Worm (Caenorhabditis elegans) whole organism, midembryonic: ENCODE data around the gene ZK863.8.

Source experiments
- T22C8.4 ChIP-seq: fragments of 200-800 bp; sonication (Bioruptor generic); IDR thresholded peaks from 2 replicates; pipeline ENCODE4 v1.3.6; 2022; ENCODE audit warnings: missing genetic modification characterization, missing compliant biosample characterization
- cog-1 ChIP-seq: sonication (generic microtip); optimal IDR thresholded peaks from 2 replicates; lab custom pipeline; 2016; ENCODE audit warnings: missing genetic modification characterization, missing compliant biosample characterization
- flt-1 ChIP-seq: fragments of 200-800 bp; sonication (Bioruptor generic); IDR thresholded peaks from 2 replicates; pipeline ENCODE4 v1.3.6; 2022; ENCODE audit warnings: missing genetic modification characterization, missing compliant biosample characterization
- klf-2 ChIP-seq: fragments of 200-800 bp; sonication (Bioruptor generic); conservative IDR thresholded peaks from 2 replicates; pipeline ENCODE4 v1.3.6; 2022; ENCODE audit warnings: missing genetic modification reagents, missing genetic modification characterization, missing compliant biosample characterization
- med-1 ChIP-seq: sonication (generic microtip); optimal IDR thresholded peaks from 2 replicates; lab custom pipeline; 2017; ENCODE audit warnings: missing genetic modification characterization, mild to moderate bottlenecking, missing compliant biosample characterization, antibody characterized with exemption, missing genetic modification reagents; ENCODE audit not compliant: insufficient read depth
- ref-1 ChIP-seq: fragments of 200-800 bp; sonication (Bioruptor generic); conservative IDR thresholded peaks from 2 replicates; pipeline ENCODE4 v1.3.6; 2022; ENCODE audit warnings: missing genetic modification reagents, missing genetic modification characterization, missing compliant biosample characterization
- tab-1 ChIP-seq: fragments of 200-800 bp; sonication (Bioruptor generic); IDR thresholded peaks from 2 replicates; pipeline ENCODE4 v1.3.6; 2022; ENCODE audit warnings: missing genetic modification characterization, missing compliant biosample characterization
- ztf-23 ChIP-seq: fragments of 200-800 bp; sonication (Bioruptor generic); IDR thresholded peaks from 2 replicates; pipeline ENCODE4 v1.3.6; 2022; ENCODE audit warnings: missing genetic modification reagents, missing genetic modification characterization, missing compliant biosample characterization
- ztf-29 ChIP-seq: fragments of 200-800 bp; sonication (Bioruptor generic); IDR thresholded peaks from 2 replicates; pipeline ENCODE4 v1.3.6; 2022; ENCODE audit warnings: missing genetic modification reagents, missing genetic modification characterization, missing compliant biosample characterization

ZK863.8 gene

DNA sequence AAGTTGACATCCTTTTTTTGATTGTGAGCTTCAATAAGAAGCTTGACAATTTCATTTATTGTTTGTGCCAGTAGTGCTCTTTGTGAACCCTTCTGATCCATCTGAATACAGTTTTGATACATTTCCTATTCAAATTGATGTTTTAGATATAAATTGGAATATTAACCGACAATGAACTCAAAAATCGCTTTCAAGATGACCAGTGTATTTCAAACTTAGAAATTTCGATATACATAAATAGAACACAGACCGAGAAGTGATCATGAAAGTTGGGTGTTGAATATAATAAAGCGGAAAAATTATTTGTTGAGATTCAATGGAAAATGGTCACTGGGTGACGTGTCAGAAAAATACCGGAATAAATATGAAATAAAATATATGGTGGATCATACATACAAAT, 6.0 kb downstream of the ZK863.8 start, which contains the start of gene elpc-3:
elpc-3 (minus strand) TSS at position 101 of the 400 bp plus-strand sequence.
- TF ChIP-seq ref-1 (GFP tag; lab: Robert Waterston, UW), result no peak
- TF ChIP-seq ztf-29 (GFP tag; lab: Robert Waterston, UW), result no peak
- no peak for TF ChIP-seq klf-2 (GFP tag; lab: Robert Waterston, UW)
- TF ChIP-seq ztf-23 (GFP tag; lab: Robert Waterston, UW), result no peak
- no peak for TF ChIP-seq flt-1 (GFP tag; lab: Robert Waterston, UW)
- TF ChIP-seq med-1 (GFP tag; lab: Kevin White, UChicago), result no peak
- TF ChIP-seq cog-1, result no peak
- TF ChIP-seq tab-1, result no peak
- no peak for TF ChIP-seq T22C8.4 (GFP tag; lab: Robert Waterston, UW)

- TF ChIP-seq T22C8.4 (GFP tag; lab: Robert Waterston, UW) (no peak), med-1 (GFP tag; lab: Kevin White, UChicago) (no peak), klf-2 (GFP tag; lab: Robert Waterston, UW) (no peak), flt-1 (GFP tag; lab: Robert Waterston, UW) (no peak), ref-1 (GFP tag; lab: Robert Waterston, UW) (no peak), tab-1 (no peak), cog-1 (no peak), ztf-29 (GFP tag; lab: Robert Waterston, UW) (no peak), ztf-23 (GFP tag; lab: Robert Waterston, UW) (no peak)
These were observed 8.0 kb downstream of the ZK863.8 start, which contains the start of gene clec-224 for ce11 chrV:12179338-12179737. Gene clec-224, minus strand, starts transcription at chrV:12179438.

- no peak for TF ChIP-seq med-1 (GFP tag; lab: Kevin White, UChicago)
- TF ChIP-seq klf-2 (GFP tag; lab: Robert Waterston, UW), result no peak
- TF ChIP-seq ref-1 (GFP tag; lab: Robert Waterston, UW), result no peak
- TF ChIP-seq tab-1, result no peak
- TF ChIP-seq ztf-29 (GFP tag; lab: Robert Waterston, UW), result no peak
- TF ChIP-seq T22C8.4 (GFP tag; lab: Robert Waterston, UW), result no peak
- TF ChIP-seq ztf-23 (GFP tag; lab: Robert Waterston, UW), result no peak
- TF ChIP-seq flt-1 (GFP tag; lab: Robert Waterston, UW), result no peak
- no peak for TF ChIP-seq cog-1
These were observed 17.2 kb downstream of the ZK863.8 start, which contains the start of gene ZK863.1 for ce11 chrV:12170114-12170513. Gene ZK863.1, minus strand, starts transcription at chrV:12170214.

- TF ChIP-seq med-1 (GFP tag; lab: Kevin White, UChicago) (no peak), T22C8.4 (GFP tag; lab: Robert Waterston, UW) (no peak), cog-1 (no peak), klf-2 (GFP tag; lab: Robert Waterston, UW) (no peak), tab-1 (no peak), ztf-23 (GFP tag; lab: Robert Waterston, UW) (no peak), ref-1 (GFP tag; lab: Robert Waterston, UW) (no peak), ztf-29 (GFP tag; lab: Robert Waterston, UW) (no peak), flt-1 (GFP tag; lab: Robert Waterston, UW) (no peak)
These were observed 19.7 kb downstream of the ZK863.8 start, which contains the start of gene col-37 for ce11 chrV:12167653-12168052. Gene col-37, minus strand, starts transcription at chrV:12167753.

- no peak for TF ChIP-seq T22C8.4 (GFP tag; lab: Robert Waterston, UW)
- TF ChIP-seq flt-1 (GFP tag; lab: Robert Waterston, UW), result no peak
- TF ChIP-seq ztf-29 (GFP tag; lab: Robert Waterston, UW), result no peak
- TF ChIP-seq ztf-23 (GFP tag; lab: Robert Waterston, UW), result no peak
- no peak for TF ChIP-seq cog-1
- TF ChIP-seq tab-1, result no peak
- no peak for TF ChIP-seq ref-1 (GFP tag; lab: Robert Waterston, UW)
- no peak for TF ChIP-seq klf-2 (GFP tag; lab: Robert Waterston, UW)
- no peak for TF ChIP-seq med-1 (GFP tag; lab: Kevin White, UChicago)
These were observed 20.3 kb downstream of the ZK863.8 start for ce11 chrV:12167031-12167430.

DNA sequence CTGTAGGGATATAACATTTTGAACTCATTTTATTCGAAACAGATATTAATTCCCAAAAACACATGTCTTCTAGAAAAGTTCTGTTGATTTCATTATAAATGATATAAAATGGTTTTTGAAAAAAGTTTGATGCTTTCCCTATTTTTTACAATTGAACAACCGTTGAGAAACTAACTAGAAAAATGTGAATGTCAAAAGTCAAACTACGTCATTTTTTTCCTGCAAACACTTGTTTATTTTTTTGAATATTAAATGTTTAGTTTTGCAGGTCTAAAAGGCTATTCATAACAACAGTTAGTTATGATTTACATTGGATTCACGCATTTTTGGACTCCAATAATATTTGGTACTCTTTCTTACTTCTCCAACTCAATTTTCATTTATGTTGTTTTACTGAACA, 24.4 kb downstream of the ZK863.8 start, which contains the start of gene srj-4:
srj-4 (plus strand) TSS at position 301 of the 400 bp plus-strand sequence.
- TF ChIP-seq ztf-23 (GFP tag; lab: Robert Waterston, UW) (no peak), ref-1 (GFP tag; lab: Robert Waterston, UW) (no peak), T22C8.4 (GFP tag; lab: Robert Waterston, UW) (no peak), klf-2 (GFP tag; lab: Robert Waterston, UW) (no peak), med-1 (GFP tag; lab: Kevin White, UChicago) (no peak), tab-1 (no peak), cog-1 (no peak), flt-1 (GFP tag; lab: Robert Waterston, UW) (no peak)

DNA sequence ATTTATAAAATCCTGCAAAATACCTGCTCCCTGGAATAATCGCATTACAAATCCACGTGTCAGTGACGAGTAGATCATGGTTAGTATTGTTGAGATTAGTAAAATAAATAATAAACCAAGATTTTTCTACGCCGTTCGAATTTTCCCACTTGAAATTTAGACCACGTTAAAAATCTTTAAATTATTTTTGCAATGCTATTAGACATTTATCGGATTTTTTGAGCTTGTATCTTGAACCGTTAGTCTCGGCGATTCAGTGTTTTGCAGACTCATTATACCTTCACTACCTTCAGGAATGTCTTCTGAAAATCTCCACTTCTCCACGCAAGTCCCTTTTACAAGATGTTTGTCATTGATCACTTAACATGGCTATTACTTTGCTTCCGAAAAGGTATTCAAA, 25.1 kb downstream of the ZK863.8 start, which contains the start of gene C27A7.5:
C27A7.5 (minus strand) TSS at position 101 of the 400 bp plus-strand sequence.
- TF ChIP-seq T22C8.4 (GFP tag; lab: Robert Waterston, UW), result no peak
- TF ChIP-seq ztf-23 (GFP tag; lab: Robert Waterston, UW), result no peak
- no peak for TF ChIP-seq med-1 (GFP tag; lab: Kevin White, UChicago)
- no peak for TF ChIP-seq klf-2 (GFP tag; lab: Robert Waterston, UW)
- no peak for TF ChIP-seq cog-1
- TF ChIP-seq flt-1 (GFP tag; lab: Robert Waterston, UW), result no peak
- no peak for TF ChIP-seq ref-1 (GFP tag; lab: Robert Waterston, UW)
- TF ChIP-seq ztf-29 (GFP tag; lab: Robert Waterston, UW), result no peak
- TF ChIP-seq tab-1, result no peak

DNA sequence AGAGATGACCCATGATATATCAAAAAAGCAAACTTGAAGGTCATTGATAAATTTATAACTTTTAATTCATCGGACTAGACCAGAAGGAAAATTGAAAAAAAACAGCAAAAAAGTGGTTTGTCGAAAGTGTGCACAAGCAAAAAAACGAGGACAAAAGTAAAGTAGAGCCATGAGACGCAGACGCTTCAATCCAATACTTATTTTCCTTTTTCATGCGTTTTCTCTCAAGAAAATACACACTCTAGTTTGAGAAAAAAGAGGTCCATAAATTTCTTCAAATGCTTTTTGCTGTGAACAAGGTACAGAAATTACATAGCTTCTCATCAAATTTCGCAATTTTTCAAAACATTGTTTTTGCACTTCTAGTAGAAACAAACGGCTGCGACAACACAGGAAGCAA, 26.2 kb downstream of the ZK863.8 start:
- no peak for TF ChIP-seq ref-1 (GFP tag; lab: Robert Waterston, UW)
- no peak for TF ChIP-seq ztf-29 (GFP tag; lab: Robert Waterston, UW)
- no peak for TF ChIP-seq flt-1 (GFP tag; lab: Robert Waterston, UW)
- TF ChIP-seq T22C8.4 (GFP tag; lab: Robert Waterston, UW), result no peak
- no peak for TF ChIP-seq tab-1
- no peak for TF ChIP-seq cog-1
- no peak for TF ChIP-seq klf-2 (GFP tag; lab: Robert Waterston, UW)

ce11 chrV:12159975-12160374, 27.3 kb downstream of the ZK863.8 start:
- TF ChIP-seq ztf-29 (GFP tag; lab: Robert Waterston, UW) (no peak), klf-2 (GFP tag; lab: Robert Waterston, UW) (no peak), med-1 (GFP tag; lab: Kevin White, UChicago) (no peak), cog-1 (no peak), tab-1 (no peak), flt-1 (GFP tag; lab: Robert Waterston, UW) (no peak), ztf-23 (GFP tag; lab: Robert Waterston, UW) (no peak), T22C8.4 (GFP tag; lab: Robert Waterston, UW) (no peak), ref-1 (GFP tag; lab: Robert Waterston, UW) (no peak)
